Fruit fly (Drosophila melanogaster) whole organism, embryonic: ENCODE results near the gene Ilp1.
A peak's percentile ranks its signal among the peaks of the same experiment; 100 is the strongest.

Experiments
- ATbp ChIP-seq: fragments of 200-800 bp; sonication (Bioruptor generic); optimal IDR thresholded peaks from 2 replicates; lab custom pipeline; 2017; ENCODE audit warnings: missing biosample characterization, mild to moderate bottlenecking, missing genetic modification characterization, missing genetic modification reagents
- BEAF-32 ChIP-seq: fragments of 200-800 bp; sonication (Bioruptor generic); optimal IDR thresholded peaks from 3 replicates; lab custom pipeline; 2017; ENCODE audit warnings: missing biosample characterization, missing genetic modification characterization, mild to moderate bottlenecking, moderate library complexity, missing genetic modification reagents
- BtbVII ChIP-seq: fragments of 200-800 bp; sonication (Bioruptor generic); optimal IDR thresholded peaks from 3 replicates; lab custom pipeline; 2017; ENCODE audit warnings: missing biosample characterization, mild to moderate bottlenecking, missing genetic modification characterization
- CG10147 ChIP-seq: fragments of 200-800 bp; sonication (Bioruptor generic); optimal IDR thresholded peaks from 2 replicates; lab custom pipeline; 2019; ENCODE audit warnings: missing biosample characterization, mild to moderate bottlenecking, missing genetic modification characterization, moderate library complexity
- CG10431 ChIP-seq: fragments of 200-800 bp; sonication (Bioruptor generic); optimal IDR thresholded peaks from 3 replicates; lab custom pipeline; 2018; ENCODE audit warnings: missing biosample characterization, mild to moderate bottlenecking, missing genetic modification characterization
- CG12769 ChIP-seq: fragments of 200-800 bp; sonication (Bioruptor generic); optimal IDR thresholded peaks from 2 replicates; lab custom pipeline; 2019; ENCODE audit warnings: missing biosample characterization, mild to moderate bottlenecking, missing genetic modification characterization, moderate library complexity
- CG13424 ChIP-seq: fragments of 200-800 bp; sonication (Bioruptor generic); optimal IDR thresholded peaks from 2 replicates; lab custom pipeline; 2019; ENCODE audit warnings: missing biosample characterization, mild to moderate bottlenecking, missing genetic modification characterization, moderate library complexity
- CG16863 ChIP-seq: fragments of 200-800 bp; sonication (Bioruptor generic); optimal IDR thresholded peaks from 3 replicates; lab custom pipeline; 2016; ENCODE audit warnings: missing biosample characterization, missing genetic modification characterization
- CG17186 ChIP-seq: fragments of 200-800 bp; sonication (Bioruptor generic); optimal IDR thresholded peaks from 3 replicates; lab custom pipeline; 2017; ENCODE audit warnings: missing biosample characterization, missing genetic modification reagents, missing genetic modification characterization
- CG34224 ChIP-seq: fragments of 200-800 bp; sonication (Bioruptor generic); IDR thresholded peaks from 3 replicates; pipeline ENCODE4 v1.3.6; 2022; ENCODE audit warnings: missing biosample characterization, missing genetic modification characterization; ENCODE audit not compliant: partially characterized antibody
- CG3838 ChIP-seq: fragments of 200-800 bp; sonication (Bioruptor generic); optimal IDR thresholded peaks from 3 replicates; lab custom pipeline; 2016; ENCODE audit warnings: missing biosample characterization, missing genetic modification characterization
- CG4328 ChIP-seq: fragments of 200-800 bp; sonication (Bioruptor generic); optimal IDR thresholded peaks from 3 replicates; lab custom pipeline; 2017; ENCODE audit warnings: missing biosample characterization, missing genetic modification reagents, missing genetic modification characterization
- CG4424 ChIP-seq: fragments of 200-800 bp; sonication (Bioruptor generic); optimal IDR thresholded peaks from 3 replicates; lab custom pipeline; 2016; ENCODE audit warnings: missing biosample characterization, missing genetic modification characterization
- CG6272 ChIP-seq: fragments of 200-800 bp; sonication (Bioruptor generic); IDR thresholded peaks from 2 replicates; pipeline ENCODE4 v1.3.6; 2022; ENCODE audit warnings: missing biosample characterization, missing genetic modification characterization
- CG6765 ChIP-seq: fragments of 200-800 bp; sonication (Bioruptor generic); optimal IDR thresholded peaks from 3 replicates; lab custom pipeline; 2017; ENCODE audit warnings: missing biosample characterization, mild to moderate bottlenecking, missing genetic modification characterization
- Camta ChIP-seq: fragments of 200-800 bp; sonication (Bioruptor generic); optimal IDR thresholded peaks from 2 replicates; lab custom pipeline; 2016; ENCODE audit warnings: missing biosample characterization, missing genetic modification characterization
- CkIIα-i1 ChIP-seq: fragments of 200-800 bp; sonication (Bioruptor generic); IDR thresholded peaks from 2 replicates; pipeline ENCODE4 v1.3.6; 2022; ENCODE audit warnings: missing biosample characterization, missing genetic modification characterization
- Doc2 ChIP-seq: fragments of 200-800 bp; sonication (Bioruptor generic); IDR thresholded peaks from 2 replicates; pipeline ENCODE4 v1.3.6; 2022; ENCODE audit warnings: missing biosample characterization, missing genetic modification characterization
- Dp ChIP-seq: fragments of 200-800 bp; sonication (Bioruptor generic); optimal IDR thresholded peaks from 2 replicates; lab custom pipeline; 2018; ENCODE audit warnings: missing biosample characterization, mild to moderate bottlenecking, missing genetic modification characterization, moderate library complexity
- Ets65A ChIP-seq: fragments of 200-800 bp; sonication (Bioruptor generic); peaks from one replicate; lab custom pipeline; 2016; ENCODE audit warnings: missing biosample characterization, missing genetic modification characterization
- H2.0 ChIP-seq: fragments of 200-800 bp; sonication (Bioruptor generic); IDR thresholded peaks from 2 replicates; pipeline ENCODE4 v1.3.6; 2022; ENCODE audit warnings: missing biosample characterization, missing genetic modification characterization
- Hey ChIP-seq: fragments of 200-800 bp; sonication (Bioruptor generic); optimal IDR thresholded peaks from 3 replicates; lab custom pipeline; 2018; ENCODE audit warnings: missing biosample characterization, mild to moderate bottlenecking, missing genetic modification characterization
- Max ChIP-seq: fragments of 200-800 bp; sonication (Bioruptor generic); optimal IDR thresholded peaks from 2 replicates; lab custom pipeline; 2016; ENCODE audit warnings: missing biosample characterization, mild to moderate bottlenecking, missing genetic modification characterization
- Med ChIP-seq: fragments of 200-800 bp; sonication (Bioruptor generic); peaks from one replicate; lab custom pipeline; 2016; ENCODE audit warnings: missing biosample characterization, missing genetic modification characterization, mild to moderate bottlenecking, inconsistent platforms, moderate library complexity
- Ravus ChIP-seq: fragments of 200-800 bp; sonication (Bioruptor generic); IDR thresholded peaks from 2 replicates; pipeline ENCODE4 v1.3.6; 2022; ENCODE audit warnings: missing biosample characterization, missing genetic modification characterization
- Xrp1 ChIP-seq: fragments of 200-800 bp; sonication (Bioruptor generic); IDR thresholded peaks from 2 replicates; pipeline ENCODE4 v1.3.6; 2022; ENCODE audit warnings: missing biosample characterization, missing genetic modification characterization
- abd-A ChIP-seq: fragments of 200-800 bp; sonication (Bioruptor generic); optimal IDR thresholded peaks from 3 replicates; lab custom pipeline; 2019; ENCODE audit warnings: missing biosample characterization, mild to moderate bottlenecking, missing genetic modification characterization, moderate library complexity
- ase ChIP-seq: fragments of 200-800 bp; sonication (Bioruptor generic); IDR thresholded peaks from 3 replicates; pipeline ENCODE4 v1.3.6; 2022; ENCODE audit warnings: missing biosample characterization, missing genetic modification characterization
- caup ChIP-seq: fragments of 200-800 bp; sonication (Bioruptor generic); optimal IDR thresholded peaks from 3 replicates; lab custom pipeline; 2017; ENCODE audit warnings: missing biosample characterization, mild to moderate bottlenecking, missing genetic modification characterization, moderate library complexity; ENCODE audit not compliant: severe bottlenecking
- ci ChIP-seq: fragments of 200-800 bp; sonication (Bioruptor generic); IDR thresholded peaks from 3 replicates; pipeline ENCODE4 v1.3.6; 2022; ENCODE audit warnings: missing biosample characterization, missing genetic modification characterization
- crc ChIP-seq: fragments of 200-800 bp; sonication (Bioruptor generic); optimal IDR thresholded peaks from 2 replicates; lab custom pipeline; 2016; ENCODE audit warnings: missing biosample characterization, missing genetic modification characterization
- crol ChIP-seq: fragments of 200-800 bp; sonication (Bioruptor generic); IDR thresholded peaks from 2 replicates; pipeline ENCODE4 v1.3.6; 2022; ENCODE audit warnings: missing biosample characterization, missing genetic modification characterization
- cwo ChIP-seq: fragments of 200-800 bp; sonication (Bioruptor generic); optimal IDR thresholded peaks from 3 replicates; lab custom pipeline; 2017; ENCODE audit warnings: missing biosample characterization, missing genetic modification characterization, mild to moderate bottlenecking, moderate library complexity, missing genetic modification reagents
- dysf ChIP-seq: fragments of 200-800 bp; sonication (Bioruptor generic); IDR thresholded peaks from 3 replicates; pipeline ENCODE4 v1.3.6; 2022; ENCODE audit warnings: missing biosample characterization, missing genetic modification characterization
- gfzf ChIP-seq: fragments of 200-800 bp; sonication (Bioruptor generic); optimal IDR thresholded peaks from 2 replicates; lab custom pipeline; 2016; ENCODE audit warnings: missing biosample characterization, mild to moderate bottlenecking, missing genetic modification characterization, moderate library complexity
- ind ChIP-seq: fragments of 200-800 bp; sonication (Bioruptor generic); optimal IDR thresholded peaks from 3 replicates; lab custom pipeline; 2016; ENCODE audit warnings: missing biosample characterization, missing genetic modification characterization
- jing ChIP-seq: fragments of 200-800 bp; sonication (Bioruptor generic); optimal IDR thresholded peaks from 2 replicates; lab custom pipeline; 2018; ENCODE audit warnings: missing biosample characterization, mild to moderate bottlenecking, missing genetic modification characterization
- kni ChIP-seq: fragments of 200-800 bp; sonication (Bioruptor generic); optimal IDR thresholded peaks from 3 replicates; lab custom pipeline; 2017; ENCODE audit warnings: mild to moderate bottlenecking, missing biosample characterization, missing genetic modification reagents, missing genetic modification characterization
- nau ChIP-seq: fragments of 200-800 bp; sonication (Bioruptor generic); optimal IDR thresholded peaks from 3 replicates; lab custom pipeline; 2017; ENCODE audit warnings: missing biosample characterization, mild to moderate bottlenecking, missing genetic modification characterization, missing genetic modification reagents
- nom ChIP-seq: fragments of 200-800 bp; sonication (Bioruptor generic); optimal IDR thresholded peaks from 2 replicates; lab custom pipeline; 2017; ENCODE audit warnings: missing biosample characterization, missing genetic modification characterization, mild to moderate bottlenecking, moderate library complexity, missing genetic modification reagents
- pho ChIP-seq: fragments of 200-800 bp; sonication (Bioruptor generic); optimal IDR thresholded peaks from 2 replicates; lab custom pipeline; 2016; ENCODE audit warnings: missing biosample characterization, missing genetic modification characterization
- sob ChIP-seq: fragments of 200-800 bp; sonication (Bioruptor generic); IDR thresholded peaks from 2 replicates; pipeline ENCODE4 v1.3.6; 2022; ENCODE audit warnings: missing biosample characterization, missing genetic modification characterization
- unc-4 ChIP-seq: fragments of 200-800 bp; sonication (Bioruptor generic); IDR thresholded peaks from 2 replicates; pipeline ENCODE4 v1.3.6; 2022; ENCODE audit warnings: missing biosample characterization, missing genetic modification characterization; ENCODE audit not compliant: partially characterized antibody

The Ilp1 gene

dm6 chr3L:9775728-9776127, 22.5 kb upstream of the Ilp1 start:
- no peak for TF ChIP-seq nau (GFP tag; lab: Kevin White, UChicago)
- no peak for TF ChIP-seq ase
- TF ChIP-seq CG4424, result no peak
- no peak for TF ChIP-seq BEAF-32
- TF ChIP-seq CG6272, result no peak
- TF ChIP-seq pho, result no peak
- no peak for TF ChIP-seq nom (GFP tag; lab: Kevin White, UChicago)
- TF ChIP-seq H2.0 (GFP tag; lab: Robert Waterston, UW), result no peak
- TF ChIP-seq Hey, result peak; percentile 18
- no peak for TF ChIP-seq CG16863 (GFP tag; lab: Kevin White, UChicago)
- TF ChIP-seq Dp, result no peak
- no peak for TF ChIP-seq Xrp1 (GFP tag; lab: Robert Waterston, UW)
- no peak for TF ChIP-seq ATbp (GFP tag; lab: Kevin White, UChicago)
- no peak for TF ChIP-seq CG17186 (GFP tag; lab: Kevin White, UChicago)
- no peak for TF ChIP-seq gfzf (GFP tag; lab: Kevin White, UChicago)
- no peak for TF ChIP-seq BtbVII
- no peak for TF ChIP-seq unc-4 (GFP tag; lab: Robert Waterston, UW)
- TF ChIP-seq jing (GFP tag; lab: Kevin White, UChicago), result no peak
- no peak for TF ChIP-seq CG10147 (GFP tag; lab: Kevin White, UChicago)
- TF ChIP-seq CG13424, result no peak
- no peak for TF ChIP-seq CkIIα-i1 (GFP tag; lab: Robert Waterston, UW)
- TF ChIP-seq Ravus, result no peak
- TF ChIP-seq dysf (GFP tag; lab: Robert Waterston, UW), result no peak
- peak; percentile 75 for TF ChIP-seq cwo (GFP tag; lab: Kevin White, UChicago)
- peak; percentile 53 for TF ChIP-seq Ets65A
- no peak for TF ChIP-seq ind
- TF ChIP-seq sob, result 0 out of 2 replicates have a peak, but pooled peaks have one; percentile 9
- TF ChIP-seq Doc2 (GFP tag; lab: Robert Waterston, UW), result no peak
- TF ChIP-seq Max, result no peak
- peak; percentile 67 for TF ChIP-seq crol (GFP tag; lab: Robert Waterston, UW)
- no peak for TF ChIP-seq CG10431 (GFP tag; lab: Kevin White, UChicago)
- no peak for TF ChIP-seq CG6765 (GFP tag; lab: Kevin White, UChicago)
- no peak for TF ChIP-seq CG3838
- TF ChIP-seq Camta (GFP tag; lab: Kevin White, UChicago), result no peak
- TF ChIP-seq CG12769 (tag; lab: Kevin White, UChicago), result no peak
- no peak for TF ChIP-seq kni (GFP tag; lab: Kevin White, UChicago)
- TF ChIP-seq CG4328, result no peak
- TF ChIP-seq Med (GFP tag; lab: Kevin White, UChicago), result peak; percentile 60
- TF ChIP-seq abd-A (tag; lab: Kevin White, UChicago), result peak; percentile 64
- TF ChIP-seq CG34224, result no peak
- TF ChIP-seq caup (GFP tag; lab: Kevin White, UChicago), result no peak
- TF ChIP-seq ci, result no peak
- TF ChIP-seq crc (GFP tag; lab: Kevin White, UChicago), result no peak
